Fruit fly (Drosophila melanogaster) whole organism, embryonic: ENCODE measurements around the gene CG33181.
A peak's percentile ranks its signal among the peaks of the same experiment; 100 is the strongest.

ENCODE experiments used
- BEAF-32 ChIP-seq: fragments of 200-800 bp; sonication (Bioruptor generic); optimal IDR thresholded peaks from 3 replicates; lab custom pipeline; 2017; ENCODE audit warnings: missing biosample characterization, missing genetic modification characterization, mild to moderate bottlenecking, moderate library complexity, missing genetic modification reagents
- CG12155 ChIP-seq: fragments of 200-800 bp; sonication (Bioruptor generic); optimal IDR thresholded peaks from 3 replicates; lab custom pipeline; 2016; ENCODE audit warnings: missing biosample characterization, missing genetic modification characterization
- CG13287 ChIP-seq: fragments of 200-800 bp; sonication (Bioruptor generic); IDR thresholded peaks from 2 replicates; pipeline ENCODE4 v1.3.6; 2022; ENCODE audit warnings: missing biosample characterization, missing genetic modification characterization; ENCODE audit not compliant: partially characterized antibody
- CG13296 ChIP-seq: fragments of 200-800 bp; sonication (Bioruptor generic); optimal IDR thresholded peaks from 3 replicates; lab custom pipeline; 2018; ENCODE audit warnings: missing biosample characterization, mild to moderate bottlenecking, missing genetic modification characterization
- CG1603 ChIP-seq: fragments of 200-800 bp; sonication (Bioruptor generic); optimal IDR thresholded peaks from 2 replicates; lab custom pipeline; 2019; ENCODE audit warnings: missing biosample characterization, mild to moderate bottlenecking, missing genetic modification characterization, moderate library complexity
- CG16813 ChIP-seq: fragments of 200-800 bp; sonication (Bioruptor generic); IDR thresholded peaks from 3 replicates; pipeline ENCODE4 v1.3.6; 2022; ENCODE audit warnings: missing biosample characterization, missing genetic modification characterization; ENCODE audit not compliant: partially characterized antibody
- CG17359 ChIP-seq: fragments of 200-800 bp; sonication (Bioruptor generic); optimal IDR thresholded peaks from 3 replicates; lab custom pipeline; 2018; ENCODE audit warnings: missing biosample characterization, mild to moderate bottlenecking, missing genetic modification characterization, moderate library complexity
- CG2678 ChIP-seq: fragments of 200-800 bp; sonication (Bioruptor generic); optimal IDR thresholded peaks from 3 replicates; lab custom pipeline; 2019; ENCODE audit warnings: missing biosample characterization, mild to moderate bottlenecking, missing genetic modification characterization, moderate library complexity
- CG2712 ChIP-seq: fragments of 200-800 bp; optimal IDR thresholded peaks from 3 replicates; lab custom pipeline; 2019; ENCODE audit warnings: missing biosample characterization, mild to moderate bottlenecking, missing genetic modification characterization, moderate library complexity
- CG31365 ChIP-seq: fragments of 200-800 bp; sonication (Bioruptor generic); optimal IDR thresholded peaks from 2 replicates; lab custom pipeline; 2018; ENCODE audit warnings: missing biosample characterization, mild to moderate bottlenecking, missing genetic modification characterization
- CG34224 ChIP-seq: fragments of 200-800 bp; sonication (Bioruptor generic); IDR thresholded peaks from 3 replicates; pipeline ENCODE4 v1.3.6; 2022; ENCODE audit warnings: missing biosample characterization, missing genetic modification characterization; ENCODE audit not compliant: partially characterized antibody
- CG6272 ChIP-seq: fragments of 200-800 bp; sonication (Bioruptor generic); IDR thresholded peaks from 2 replicates; pipeline ENCODE4 v1.3.6; 2022; ENCODE audit warnings: missing biosample characterization, missing genetic modification characterization
- CG6813 ChIP-seq: fragments of 200-800 bp; sonication (Bioruptor generic); optimal IDR thresholded peaks from 2 replicates; lab custom pipeline; 2017; ENCODE audit warnings: missing biosample characterization, missing genetic modification characterization, mild to moderate bottlenecking, moderate library complexity, missing genetic modification reagents
- CG7357 ChIP-seq: fragments of 200-800 bp; sonication (Bioruptor generic); IDR thresholded peaks from 3 replicates; pipeline ENCODE4 v1.3.6; 2022; ENCODE audit warnings: missing biosample characterization, missing genetic modification characterization
- CG9609 ChIP-seq: fragments of 200-800 bp; sonication (Bioruptor generic); optimal IDR thresholded peaks from 3 replicates; lab custom pipeline; 2016; ENCODE audit warnings: missing biosample characterization, missing genetic modification characterization
- CG9932 ChIP-seq: fragments of 200-800 bp; sonication (Bioruptor generic); IDR thresholded peaks from 2 replicates; pipeline ENCODE4 v1.3.6; 2022; ENCODE audit warnings: missing biosample characterization, missing genetic modification characterization
- CTCF ChIP-seq: fragments of 200-800 bp; sonication (Bioruptor generic); optimal IDR thresholded peaks from 2 replicates; lab custom pipeline; 2017; ENCODE audit warnings: missing biosample characterization, mild to moderate bottlenecking, missing genetic modification characterization, moderate library complexity
- Doc3 ChIP-seq: fragments of 200-800 bp; sonication (Bioruptor generic); IDR thresholded peaks from 3 replicates; pipeline ENCODE4 v1.3.6; 2022; ENCODE audit warnings: missing biosample characterization, missing genetic modification characterization; ENCODE audit not compliant: partially characterized antibody
- Dp ChIP-seq: fragments of 200-800 bp; sonication (Bioruptor generic); optimal IDR thresholded peaks from 2 replicates; lab custom pipeline; 2018; ENCODE audit warnings: missing biosample characterization, mild to moderate bottlenecking, missing genetic modification characterization, moderate library complexity
- Gug ChIP-seq: fragments of 200-800 bp; sonication (Bioruptor generic); IDR thresholded peaks from 4 replicates; pipeline ENCODE4 v1.3.6; 2022; ENCODE audit warnings: missing biosample characterization, missing genetic modification characterization
- Hand ChIP-seq: fragments of 200-800 bp; sonication (Bioruptor generic); optimal IDR thresholded peaks from 2 replicates; lab custom pipeline; 2017; ENCODE audit warnings: mild to moderate bottlenecking, missing biosample characterization, missing genetic modification reagents, missing genetic modification characterization
- Hr3 ChIP-seq: fragments of 200-800 bp; sonication (Bioruptor generic); optimal IDR thresholded peaks from 3 replicates; lab custom pipeline; 2016; ENCODE audit warnings: missing biosample characterization, missing genetic modification characterization
- Kr ChIP-seq: fragments of 200-800 bp; sonication (Bioruptor generic); optimal IDR thresholded peaks from 2 replicates; lab custom pipeline; 2017; ENCODE audit warnings: missing biosample characterization, mild to moderate bottlenecking, missing genetic modification characterization
- NFAT ChIP-seq: fragments of 200-800 bp; sonication (Bioruptor generic); IDR thresholded peaks from 2 replicates; pipeline ENCODE4 v1.3.6; 2022; ENCODE audit warnings: missing biosample characterization, missing genetic modification characterization
- Opbp ChIP-seq: fragments of 200-800 bp; sonication (Bioruptor generic); IDR thresholded peaks from 3 replicates; pipeline ENCODE4 v1.3.6; 2022; ENCODE audit warnings: missing biosample characterization, missing genetic modification characterization; ENCODE audit not compliant: partially characterized antibody
- Sry-δ ChIP-seq: fragments of 200-800 bp; sonication (Bioruptor generic); optimal IDR thresholded peaks from 2 replicates; lab custom pipeline; 2016; ENCODE audit warnings: missing biosample characterization, missing genetic modification characterization
- ash1 ChIP-seq: fragments of 200-800 bp; sonication (Bioruptor generic); optimal IDR thresholded peaks from 2 replicates; lab custom pipeline; 2018; ENCODE audit warnings: missing biosample characterization, mild to moderate bottlenecking, missing genetic modification characterization
- bbx ChIP-seq: fragments of 200-800 bp; sonication (Bioruptor generic); IDR thresholded peaks from 2 replicates; pipeline ENCODE4 v1.3.6; 2022; ENCODE audit warnings: missing biosample characterization, missing genetic modification characterization; ENCODE audit not compliant: partially characterized antibody
- cad ChIP-seq: fragments of >200 bp; optimal IDR thresholded peaks from 2 replicates; lab custom pipeline; 2017; ENCODE audit warnings: missing biosample characterization, missing genetic modification characterization
- crol ChIP-seq: fragments of 200-800 bp; sonication (Bioruptor generic); IDR thresholded peaks from 2 replicates; pipeline ENCODE4 v1.3.6; 2022; ENCODE audit warnings: missing biosample characterization, missing genetic modification characterization
- dati ChIP-seq: fragments of 200-800 bp; sonication (Bioruptor generic); IDR thresholded peaks from 2 replicates; pipeline ENCODE4 v1.3.6; 2022; ENCODE audit warnings: missing biosample characterization, missing genetic modification characterization
- dysf ChIP-seq: fragments of 200-800 bp; sonication (Bioruptor generic); IDR thresholded peaks from 3 replicates; pipeline ENCODE4 v1.3.6; 2022; ENCODE audit warnings: missing biosample characterization, missing genetic modification characterization
- grn ChIP-seq: fragments of 200-800 bp; sonication (Bioruptor generic); optimal IDR thresholded peaks from 3 replicates; lab custom pipeline; 2017; ENCODE audit warnings: missing biosample characterization, missing genetic modification characterization
- hb ChIP-seq: fragments of 200-800 bp; sonication (Bioruptor generic); IDR thresholded peaks from 3 replicates; pipeline ENCODE4 v1.3.6; 2022; ENCODE audit warnings: missing biosample characterization, missing genetic modification characterization; ENCODE audit not compliant: partially characterized antibody
- hth ChIP-seq: fragments of >200 bp; optimal IDR thresholded peaks from 2 replicates; lab custom pipeline; 2017; ENCODE audit warnings: inconsistent platforms
- inv ChIP-seq: fragments of 200-800 bp; sonication (Bioruptor generic); IDR thresholded peaks from 2 replicates; pipeline ENCODE4 v1.3.6; 2022; ENCODE audit warnings: missing biosample characterization, missing genetic modification characterization; ENCODE audit not compliant: partially characterized antibody
- jumu ChIP-seq: fragments of 200-800 bp; sonication (Bioruptor generic); optimal IDR thresholded peaks from 3 replicates; lab custom pipeline; 2016; ENCODE audit warnings: missing biosample characterization, missing genetic modification characterization
- lola ChIP-seq, 3 experiments: fragments of >200 bp in 2 of 3; fragments of 200-800 bp in 1 of 3; sonication (Bioruptor generic) in 1 of 3; optimal IDR thresholded peaks; 2 replicates each; lab custom pipeline; 2017 to 2019; ENCODE audit warnings: missing biosample characterization in 3 of 3, missing genetic modification characterization in 3 of 3, mild to moderate bottlenecking in 1 of 3, moderate library complexity in 1 of 3
- mld ChIP-seq: fragments of 200-800 bp; sonication (Bioruptor generic); IDR thresholded peaks from 3 replicates; pipeline ENCODE4 v1.3.6; 2022; ENCODE audit warnings: missing biosample characterization, missing genetic modification characterization; ENCODE audit not compliant: partially characterized antibody
- pros ChIP-seq: fragments of 200-800 bp; sonication (Bioruptor generic); optimal IDR thresholded peaks from 3 replicates; lab custom pipeline; 2019; ENCODE audit warnings: missing biosample characterization, mild to moderate bottlenecking, missing genetic modification characterization, moderate library complexity
- ranshi ChIP-seq: fragments of 200-800 bp; sonication (Bioruptor generic); IDR thresholded peaks from 2 replicates; pipeline ENCODE4 v1.3.6; 2022; ENCODE audit warnings: missing biosample characterization, missing genetic modification characterization
- slp2 ChIP-seq: fragments of 200-800 bp; sonication (Bioruptor generic); optimal IDR thresholded peaks from 2 replicates; lab custom pipeline; 2016; ENCODE audit warnings: missing biosample characterization, missing genetic modification characterization
- stwl ChIP-seq: fragments of 200-800 bp; sonication (Bioruptor generic); optimal IDR thresholded peaks from 3 replicates; lab custom pipeline; 2018; ENCODE audit warnings: missing biosample characterization, mild to moderate bottlenecking, missing genetic modification characterization, moderate library complexity
- tna ChIP-seq: fragments of 200-800 bp; sonication (Bioruptor generic); IDR thresholded peaks from 2 replicates; pipeline ENCODE4 v1.3.6; 2022; ENCODE audit warnings: missing biosample characterization, missing genetic modification characterization; ENCODE audit not compliant: partially characterized antibody
- unpg ChIP-seq: fragments of 200-800 bp; sonication (Bioruptor generic); optimal IDR thresholded peaks from 3 replicates; lab custom pipeline; 2018; ENCODE audit warnings: missing biosample characterization, mild to moderate bottlenecking, missing genetic modification characterization, moderate library complexity
- vnd ChIP-seq: fragments of 200-800 bp; sonication (Bioruptor generic); IDR thresholded peaks from 3 replicates; pipeline ENCODE4 v1.3.6; 2022; ENCODE audit warnings: missing biosample characterization, missing genetic modification characterization; ENCODE audit not compliant: partially characterized antibody
- zen2 ChIP-seq: fragments of 200-800 bp; sonication (Bioruptor generic); IDR thresholded peaks from 3 replicates; pipeline ENCODE4 v1.3.6; 2022; ENCODE audit warnings: missing biosample characterization, missing genetic modification characterization; ENCODE audit not compliant: partially characterized antibody
- zf30C ChIP-seq: fragments of 200-800 bp; sonication (Bioruptor generic); optimal IDR thresholded peaks from 3 replicates; lab custom pipeline; 2018; ENCODE audit warnings: missing biosample characterization, mild to moderate bottlenecking, missing genetic modification characterization
- zfh2 ChIP-seq: fragments of 200-800 bp; sonication (Bioruptor generic); optimal IDR thresholded peaks from 2 replicates; lab custom pipeline; 2016; ENCODE audit warnings: missing biosample characterization, missing genetic modification characterization

The CG33181 gene

DNA sequence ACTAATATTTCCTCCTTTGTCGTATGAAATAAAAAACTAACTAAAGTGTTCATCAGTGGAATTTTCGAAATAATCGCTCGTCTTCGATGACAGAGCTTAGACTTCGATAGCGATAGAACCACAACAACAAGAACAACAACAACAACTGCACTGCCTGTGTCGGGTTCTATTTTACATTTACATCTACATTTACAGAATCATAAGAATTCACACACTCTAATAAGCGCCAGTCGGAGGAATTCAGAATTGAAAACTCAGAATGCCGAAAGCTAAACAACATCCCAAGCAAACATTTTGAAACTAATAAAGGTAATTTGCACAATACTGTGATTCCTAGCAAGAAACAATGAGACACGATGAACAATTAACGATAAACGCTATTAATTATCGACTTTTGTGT is 65.2 kb downstream of the CG33181 start (continued):
- TF ChIP-seq CG16813 (peak; percentile 52), bbx (0 out of 2 replicates have a peak, but pooled peaks have one; percentile 37), Dp (peak; percentile 48), unpg (GFP tag; lab: Kevin White, UChicago) (no peak), zen2 (GFP tag; lab: Robert Waterston, UW) (no peak), crol (no peak), Opbp (GFP tag; lab: Robert Waterston, UW) (peak; percentile 26; the same call in 1 of the 3 replicates), inv (GFP tag; lab: Robert Waterston, UW) (peak; percentile 39), CG6813 (GFP tag; lab: Kevin White, UChicago) (no peak), CG1603 (tag; lab: Kevin White, UChicago) (no peak), CG12155 (GFP tag; lab: Kevin White, UChicago) (no peak), CG13287 (GFP tag; lab: Robert Waterston, UW) (peak; percentile 34), hth (lab: Kevin White, UChicago) (no peak), mld (GFP tag; lab: Robert Waterston, UW) (0 out of 3 replicates have a peak, but pooled peaks have one; percentile 30), NFAT (GFP tag; lab: Robert Waterston, UW) (no peak), slp2 (GFP tag; lab: Kevin White, UChicago) (no peak), CG7357 (no peak), vnd (GFP tag; lab: Robert Waterston, UW) (peak; percentile 55; the same call in 2 of the 3 replicates), stwl (tag; lab: Kevin White, UChicago) (peak; percentile 71), Gug (GFP tag; lab: Robert Waterston, UW) (no peak), BEAF-32 (GFP tag; lab: Kevin White, UChicago) (peak; percentile 20), CG6272 (GFP tag; lab: Robert Waterston, UW) (no peak), CG17359 (tag; lab: Kevin White, UChicago) (no peak), Hr3 (GFP tag; lab: Kevin White, UChicago) (no peak), Sry-δ (GFP tag; lab: Kevin White, UChicago) (peak; percentile 35), CTCF (GFP tag; lab: Kevin White, UChicago) (peak; percentile 70), ash1 (GFP tag; lab: Kevin White, UChicago) (no peak), hb (0 out of 3 replicates have a peak, but pooled peaks have one; percentile 52), CG2678 (tag; lab: Kevin White, UChicago) (no peak), Doc3 (0 out of 3 replicates have a peak, but pooled peaks have one; percentile 39), lola (GFP tag; optimal IDR thresholded peaks at IDR 0.05; lab: Kevin White, UChicago) (no peak), CG9932 (GFP tag; lab: Robert Waterston, UW) (no peak), CG9609 (GFP tag; lab: Kevin White, UChicago) (no peak)

DNA sequence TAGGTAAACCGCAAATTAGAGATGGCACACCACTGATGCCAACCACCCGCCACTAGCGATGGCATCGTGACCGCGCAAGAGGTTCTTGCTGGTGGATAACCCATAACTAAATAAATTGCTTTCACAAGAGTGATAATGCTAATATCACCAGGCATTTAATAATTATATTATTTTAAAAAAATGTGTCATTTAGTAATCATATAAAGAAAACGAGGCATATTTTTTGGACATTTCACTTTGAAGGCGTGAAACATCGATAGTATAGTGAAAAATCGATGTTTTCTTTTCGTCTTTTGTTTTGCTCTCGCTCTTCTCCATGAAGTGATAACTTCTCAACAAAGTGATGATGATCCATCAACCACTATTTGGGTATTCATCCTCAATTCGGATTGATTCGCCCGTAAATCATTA is 69.6 kb downstream of the CG33181 start, which contains the start of gene IntS4:
Gene IntS4 (minus strand): TSS at position 20 of the 411 bp plus-strand sequence.
- no peak for TF ChIP-seq Hand (GFP tag; lab: Kevin White, UChicago)
- no peak for TF ChIP-seq zf30C (GFP tag; lab: Kevin White, UChicago)
- TF ChIP-seq Doc3 = peak; percentile 96
- no peak for TF ChIP-seq CG31365 (tag; lab: Kevin White, UChicago)
- TF ChIP-seq CG6272 (GFP tag; lab: Robert Waterston, UW) = peak; percentile 75
- TF ChIP-seq tna (GFP tag; lab: Robert Waterston, UW) = peak; percentile 85; the same call in 1 of the 2 replicates
- peak; percentile 34 for TF ChIP-seq stwl (tag; lab: Kevin White, UChicago)
- TF ChIP-seq CG34224 = peak; percentile 90
- peak; percentile 42 for TF ChIP-seq jumu (GFP tag; lab: Kevin White, UChicago)
- no peak for TF ChIP-seq ash1 (GFP tag; lab: Kevin White, UChicago)
- TF ChIP-seq cad (GFP tag; lab: Kevin White, UChicago) = no peak
- peak; percentile 87 for TF ChIP-seq Sry-δ (GFP tag; lab: Kevin White, UChicago)
- peak; percentile 63 for TF ChIP-seq zfh2 (GFP tag; lab: Kevin White, UChicago)
- no peak for TF ChIP-seq ranshi (GFP tag; lab: Robert Waterston, UW)
- TF ChIP-seq CG2712 (tag; lab: Kevin White, UChicago) = peak; percentile 71
- no peak for TF ChIP-seq dati (GFP tag; lab: Robert Waterston, UW)
- TF ChIP-seq Kr (GFP tag; lab: Kevin White, UChicago) = no peak
- no peak for TF ChIP-seq pros (GFP tag; lab: Kevin White, UChicago)
- TF ChIP-seq CG13296 (GFP tag; lab: Kevin White, UChicago) = peak; percentile 55
- no peak for TF ChIP-seq grn (GFP tag; lab: Kevin White, UChicago)
- TF ChIP-seq dysf (GFP tag; lab: Robert Waterston, UW) = peak; percentile 63; the same call in 2 of the 3 replicates
